Worm (Caenorhabditis elegans) whole organism, young adult: Measurements from ENCODE around the gene ZK930.6.

Experiments
- B0261.1 ChIP-seq: sonication (generic microtip); optimal IDR thresholded peaks from 2 replicates; lab custom pipeline; 2016; ENCODE audit warnings: mild to moderate bottlenecking, missing genetic modification characterization, moderate library complexity, missing compliant biosample characterization
- F39B2.1 ChIP-seq: fragments of 200-800 bp; sonication (Bioruptor generic); IDR thresholded peaks from 2 replicates; pipeline ENCODE4 v1.3.6; 2022; ENCODE audit warnings: missing genetic modification reagents, missing genetic modification characterization, missing compliant biosample characterization
- F49E8.2 ChIP-seq: sonication (generic microtip); optimal IDR thresholded peaks from 3 replicates; lab custom pipeline; 2017; ENCODE audit warnings: missing genetic modification characterization, mild to moderate bottlenecking, missing compliant biosample characterization, antibody characterized with exemption, moderate library complexity; ENCODE audit not compliant: insufficient read depth
- F52B5.7 ChIP-seq: sonication (generic microtip); optimal IDR thresholded peaks from 2 replicates; lab custom pipeline; 2016; ENCODE audit warnings: mild to moderate bottlenecking, missing genetic modification characterization, missing compliant biosample characterization
- F55B11.4 ChIP-seq: sonication (generic microtip); optimal IDR thresholded peaks from 2 replicates; lab custom pipeline; 2016; ENCODE audit warnings: missing compliant biosample characterization, missing genetic modification characterization, borderline replicate concordance; ENCODE audit not compliant: insufficient read depth
- F57C9.4 ChIP-seq: sonication (generic microtip); optimal IDR thresholded peaks from 2 replicates; lab custom pipeline; 2017; ENCODE audit warnings: mild to moderate bottlenecking, missing genetic modification characterization, missing compliant biosample characterization
- T07F8.4 ChIP-seq: sonication (generic microtip); optimal IDR thresholded peaks from 2 replicates; lab custom pipeline; 2016; ENCODE audit warnings: mild to moderate bottlenecking, missing genetic modification characterization, moderate library complexity, missing compliant biosample characterization
- Y67H2A.10 ChIP-seq: fragments of 200-800 bp; sonication (Bioruptor generic); conservative IDR thresholded peaks from 2 replicates; pipeline ENCODE4 v1.3.6; 2022; ENCODE audit warnings: missing genetic modification reagents, missing genetic modification characterization, missing compliant biosample characterization
- atf-7 ChIP-seq: sonication (generic microtip); optimal IDR thresholded peaks from 2 replicates; lab custom pipeline; 2017; ENCODE audit warnings: mild to moderate bottlenecking, missing genetic modification characterization, missing compliant biosample characterization
- bed-1 ChIP-seq: fragments of 200-800 bp; sonication (Bioruptor generic); IDR thresholded peaks from 2 replicates; pipeline ENCODE4 v1.3.6; 2022; ENCODE audit warnings: missing genetic modification reagents, missing genetic modification characterization, missing compliant biosample characterization
- bed-2 ChIP-seq: fragments of 200-800 bp; sonication (Bioruptor generic); IDR thresholded peaks from 2 replicates; pipeline ENCODE4 v1.3.6; 2022; ENCODE audit warnings: missing genetic modification reagents, missing genetic modification characterization, missing compliant biosample characterization
- cebp-2 ChIP-seq: fragments of 200-800 bp; sonication (Bioruptor generic); IDR thresholded peaks from 2 replicates; pipeline ENCODE4 v1.3.6; 2022; ENCODE audit warnings: missing genetic modification characterization, missing compliant biosample characterization
- ceh-100 ChIP-seq: fragments of 200-800 bp; sonication (Bioruptor generic); IDR thresholded peaks from 2 replicates; pipeline ENCODE4 v1.3.6; 2022; ENCODE audit warnings: missing genetic modification reagents, missing genetic modification characterization, missing compliant biosample characterization
- ceh-27 ChIP-seq: fragments of 200-800 bp; sonication (Bioruptor generic); optimal IDR thresholded peaks from 2 replicates; lab custom pipeline; 2018; ENCODE audit warnings: mild to moderate bottlenecking, missing genetic modification characterization, moderate library complexity, missing compliant biosample characterization
- ceh-91 ChIP-seq: fragments of 200-800 bp; sonication (Bioruptor generic); IDR thresholded peaks from 2 replicates; pipeline ENCODE4 v1.3.6; 2022; ENCODE audit warnings: missing genetic modification reagents, missing genetic modification characterization, missing compliant biosample characterization
- chd-7 ChIP-seq: sonication (generic microtip); optimal IDR thresholded peaks from 2 replicates; lab custom pipeline; 2016; ENCODE audit warnings: mild to moderate bottlenecking, missing genetic modification characterization, moderate library complexity, missing compliant biosample characterization
- die-1 ChIP-seq: sonication (generic microtip); optimal IDR thresholded peaks from 2 replicates; lab custom pipeline; 2016; ENCODE audit warnings: missing genotype, mild to moderate bottlenecking, missing genetic modification characterization, missing compliant biosample characterization
- dpff-1 ChIP-seq: sonication (generic microtip); optimal IDR thresholded peaks from 2 replicates; lab custom pipeline; 2017; ENCODE audit warnings: mild to moderate bottlenecking, missing genetic modification characterization, missing compliant biosample characterization
- egl-44 ChIP-seq: fragments of 200-800 bp; sonication (Bioruptor generic); IDR thresholded peaks from 2 replicates; pipeline ENCODE4 v1.3.6; 2022; ENCODE audit warnings: missing genetic modification reagents, missing genetic modification characterization, missing compliant biosample characterization
- ets-4 ChIP-seq: fragments of 200-800 bp; sonication (Bioruptor generic); optimal IDR thresholded peaks from 2 replicates; lab custom pipeline; 2018; ENCODE audit warnings: mild to moderate bottlenecking, missing genetic modification characterization, missing compliant biosample characterization
- fkh-3 ChIP-seq: sonication (generic microtip); optimal IDR thresholded peaks from 2 replicates; lab custom pipeline; 2016; ENCODE audit warnings: mild to moderate bottlenecking, missing genetic modification characterization, missing compliant biosample characterization
- hlh-12 ChIP-seq: sonication (generic microtip); optimal IDR thresholded peaks from 2 replicates; lab custom pipeline; 2016; ENCODE audit warnings: missing genetic modification characterization, missing compliant biosample characterization
- hlh-26 ChIP-seq: fragments of 200-800 bp; sonication (Bioruptor generic); conservative IDR thresholded peaks from 2 replicates; pipeline ENCODE4 v1.3.6; 2022; ENCODE audit warnings: missing genetic modification reagents, missing genetic modification characterization, missing compliant biosample characterization
- hsf-1 ChIP-seq: fragments of 200-800 bp; sonication (Bioruptor generic); IDR thresholded peaks from 2 replicates; pipeline ENCODE4 v1.3.6; 2022; ENCODE audit warnings: missing genetic modification reagents, missing genetic modification characterization, missing compliant biosample characterization
- let-526 ChIP-seq: fragments of 200-800 bp; sonication (Bioruptor generic); IDR thresholded peaks from 2 replicates; pipeline ENCODE4 v1.3.6; 2022; ENCODE audit warnings: missing genetic modification reagents, missing genetic modification characterization, missing compliant biosample characterization
- let-607 ChIP-seq, 2 experiments: fragments of 200-800 bp in 1 of 2; sonication (Bioruptor generic) in 1 of 2; sonication (generic microtip) in 1 of 2; optimal IDR thresholded peaks; 2 replicates each; lab custom pipeline; 2016 to 2018; ENCODE audit warnings: mild to moderate bottlenecking in 2 of 2, missing compliant biosample characterization in 2 of 2, missing genetic modification characterization in 2 of 2, moderate library complexity in 2 of 2, missing genotype in 1 of 2
- lin-54 ChIP-seq: fragments of 200-800 bp; sonication (Bioruptor generic); optimal IDR thresholded peaks from 2 replicates; lab custom pipeline; 2018; ENCODE audit warnings: mild to moderate bottlenecking, missing genetic modification characterization, missing compliant biosample characterization
- lsl-1 ChIP-seq: fragments of 200-800 bp; sonication (Bioruptor generic); optimal IDR thresholded peaks from 2 replicates; lab custom pipeline; 2018; ENCODE audit warnings: mild to moderate bottlenecking, missing genetic modification characterization, moderate library complexity, missing compliant biosample characterization
- lsy-27 ChIP-seq: sonication (generic microtip); optimal IDR thresholded peaks from 2 replicates; lab custom pipeline; 2017; ENCODE audit warnings: missing genetic modification characterization, mild to moderate bottlenecking, missing compliant biosample characterization, antibody characterized with exemption, missing genotype, borderline replicate concordance; ENCODE audit not compliant: insufficient read depth
- madf-3 ChIP-seq: fragments of 200-800 bp; sonication (Bioruptor generic); IDR thresholded peaks from 2 replicates; pipeline ENCODE4 v1.3.6; 2022; ENCODE audit warnings: missing genetic modification reagents, missing genetic modification characterization, missing compliant biosample characterization
- madf-8 ChIP-seq: fragments of 200-800 bp; sonication (Bioruptor generic); conservative IDR thresholded peaks from 2 replicates; pipeline ENCODE4 v1.3.6; 2022; ENCODE audit warnings: missing genetic modification reagents, missing genetic modification characterization, missing compliant biosample characterization
- mel-28 ChIP-seq: sonication (generic microtip); optimal IDR thresholded peaks from 2 replicates; lab custom pipeline; 2016; ENCODE audit warnings: borderline replicate concordance, mild to moderate bottlenecking, missing genetic modification characterization, missing compliant biosample characterization
- nfya-2 ChIP-seq: fragments of 200-800 bp; sonication (Bioruptor generic); IDR thresholded peaks from 2 replicates; pipeline ENCODE4 v1.3.6; 2022; ENCODE audit warnings: missing genetic modification reagents, missing genetic modification characterization, missing compliant biosample characterization
- nhr-179 ChIP-seq: sonication (generic microtip); optimal IDR thresholded peaks from 2 replicates; lab custom pipeline; 2016; ENCODE audit warnings: mild to moderate bottlenecking, missing genetic modification characterization, missing compliant biosample characterization
- pha-4 ChIP-seq: fragments of 150-350 bp; sonication (generic microtip); optimal IDR thresholded peaks from 2 replicates; lab custom pipeline; 2014; ENCODE audit warnings: missing biosample characterization, missing genetic modification reagents, missing genetic modification characterization
- rcor-1 ChIP-seq: fragments of 200-800 bp; sonication (Bioruptor generic); IDR thresholded peaks from 2 replicates; pipeline ENCODE4 v1.3.6; 2022; ENCODE audit warnings: missing genetic modification reagents, missing genetic modification characterization, missing compliant biosample characterization
- repo-1 ChIP-seq: sonication (generic microtip); optimal IDR thresholded peaks from 2 replicates; lab custom pipeline; 2017; ENCODE audit warnings: mild to moderate bottlenecking, missing genetic modification characterization, missing compliant biosample characterization
- sdz-38 ChIP-seq: sonication (generic microtip); optimal IDR thresholded peaks from 2 replicates; lab custom pipeline; 2016; ENCODE audit warnings: missing genotype, missing genetic modification characterization, missing compliant biosample characterization
- snpc-1.1 ChIP-seq: sonication (generic microtip); optimal IDR thresholded peaks from 2 replicates; lab custom pipeline; 2017; ENCODE audit warnings: missing genetic modification characterization, mild to moderate bottlenecking, missing compliant biosample characterization, antibody characterized with exemption, moderate library complexity, missing genotype, missing genetic modification reagents; ENCODE audit not compliant: insufficient read depth
- snpc-1.3 ChIP-seq: sonication (generic microtip); optimal IDR thresholded peaks from 2 replicates; lab custom pipeline; 2017; ENCODE audit warnings: missing genetic modification characterization, mild to moderate bottlenecking, missing compliant biosample characterization, antibody characterized with exemption, moderate library complexity, missing genotype, missing genetic modification reagents; ENCODE audit not compliant: insufficient read depth
- snpc-3.4 ChIP-seq: sonication (generic microtip); optimal IDR thresholded peaks from 2 replicates; lab custom pipeline; 2017; ENCODE audit warnings: missing genetic modification characterization, mild to moderate bottlenecking, missing compliant biosample characterization, antibody characterized with exemption, moderate library complexity, missing genotype, missing genetic modification reagents
- tlf-1 ChIP-seq: fragments of 200-800 bp; sonication (Bioruptor generic); optimal IDR thresholded peaks from 2 replicates; lab custom pipeline; 2018; ENCODE audit warnings: mild to moderate bottlenecking, missing genetic modification characterization, missing compliant biosample characterization
- unc-62 ChIP-seq: fragments of 150-350 bp; optimal IDR thresholded peaks from 2 replicates; lab custom pipeline; 2014; ENCODE audit warnings: missing biosample characterization, missing genetic modification reagents, missing genetic modification characterization
- zim-3 ChIP-seq: sonication (generic microtip); optimal IDR thresholded peaks from 2 replicates; lab custom pipeline; 2017; ENCODE audit warnings: mild to moderate bottlenecking, missing genetic modification characterization, moderate library complexity, missing compliant biosample characterization
- ztf-25 ChIP-seq: fragments of 200-800 bp; sonication (Bioruptor generic); IDR thresholded peaks from 2 replicates; pipeline ENCODE4 v1.3.6; 2022; ENCODE audit warnings: missing genetic modification reagents, missing genetic modification characterization, missing compliant biosample characterization
- ztf-26 ChIP-seq: sonication (generic microtip); optimal IDR thresholded peaks from 2 replicates; lab custom pipeline; 2017; ENCODE audit warnings: missing genetic modification characterization, missing compliant biosample characterization
- ztf-6 ChIP-seq: fragments of 200-800 bp; sonication (Bioruptor generic); IDR thresholded peaks from 2 replicates; pipeline ENCODE4 v1.3.6; 2022; ENCODE audit warnings: missing genetic modification reagents, missing genetic modification characterization, missing compliant biosample characterization

The ZK930.6 gene

DNA sequence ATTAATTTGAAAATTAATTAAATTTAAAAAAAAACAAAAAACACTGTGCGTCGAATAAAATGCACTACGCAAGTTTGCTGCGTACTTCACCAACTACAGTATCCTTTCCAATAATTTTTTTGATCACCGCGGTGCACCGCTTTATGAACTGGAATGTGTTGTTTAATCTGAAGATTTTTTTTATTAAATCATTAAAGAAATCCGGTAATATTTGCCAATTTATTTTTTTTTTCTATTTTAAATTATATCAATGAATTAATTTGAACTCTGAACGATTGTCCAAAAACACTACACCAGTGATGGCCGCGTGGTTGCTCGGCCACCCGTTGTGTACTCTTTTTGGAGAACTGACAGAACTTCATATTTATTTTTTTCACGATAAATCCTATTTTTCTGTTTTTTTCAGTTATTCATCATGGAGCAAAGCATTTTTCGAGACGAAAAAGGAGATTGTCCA, 23.1 kb upstream of the ZK930.6 start, which contains the start of gene K12D12.5 (continued):
- TF ChIP-seq hlh-12: no peak
- no peak for TF ChIP-seq lsy-27 (tag; lab: Kevin White, UChicago)
- no peak for TF ChIP-seq F52B5.7 (tag; lab: Kevin White, UChicago)
- no peak for TF ChIP-seq snpc-1.1
- TF ChIP-seq mel-28 (tag; lab: Kevin White, UChicago): no peak
- TF ChIP-seq sdz-38 (tag; lab: Kevin White, UChicago): no peak
- peak; percentile 92 for TF ChIP-seq lsl-1 (GFP tag; lab: Kevin White, UChicago)
- no peak for TF ChIP-seq atf-7 (tag; lab: Kevin White, UChicago)
- no peak for TF ChIP-seq snpc-3.4 (tag; lab: Kevin White, UChicago)
- TF ChIP-seq rcor-1 (GFP tag; lab: Robert Waterston, UW): 0 out of 2 replicates have a peak, but pooled peaks have one; percentile 24
- TF ChIP-seq let-526 (GFP tag; lab: Robert Waterston, UW): no peak
- TF ChIP-seq fkh-3: no peak
- 0 out of 2 replicates have a peak, but pooled peaks have one; percentile 17 for TF ChIP-seq cebp-2 (GFP tag; lab: Robert Waterston, UW)
- TF ChIP-seq tlf-1: no peak
- peak; percentile 67 for TF ChIP-seq bed-2 (GFP tag; lab: Robert Waterston, UW)
- peak; percentile 66; the same call in 1 of the 2 replicates for TF ChIP-seq ztf-25 (GFP tag; lab: Robert Waterston, UW)
- no peak for TF ChIP-seq repo-1
- TF ChIP-seq F39B2.1 (GFP tag; lab: Robert Waterston, UW): no peak
- no peak for TF ChIP-seq ets-4
- no peak for TF ChIP-seq hlh-26 (GFP tag; lab: Robert Waterston, UW)
- TF ChIP-seq snpc-1.3: peak; percentile 1
- TF ChIP-seq let-607 (tag; optimal IDR thresholded peaks at IDR 0.05; lab: Kevin White, UChicago): no peak
- no peak for TF ChIP-seq zim-3
- no peak for TF ChIP-seq nfya-2 (GFP tag; lab: Robert Waterston, UW)
- TF ChIP-seq bed-1 (GFP tag; lab: Robert Waterston, UW): no peak
- TF ChIP-seq dpff-1: no peak
- peak; percentile 56 for TF ChIP-seq lin-54
- TF ChIP-seq ztf-6 (GFP tag; lab: Robert Waterston, UW): no peak
- no peak for TF ChIP-seq T07F8.4
- TF ChIP-seq unc-62: no peak
- no peak for TF ChIP-seq pha-4 (tag; lab: Kevin White, UChicago)
- no peak for TF ChIP-seq chd-7
- no peak for TF ChIP-seq nhr-179 (tag; lab: Kevin White, UChicago)
- TF ChIP-seq die-1 (tag; lab: Kevin White, UChicago): no peak
- TF ChIP-seq Y67H2A.10 (GFP tag; lab: Robert Waterston, UW): no peak
- TF ChIP-seq madf-3: 0 out of 2 replicates have a peak, but pooled peaks have one; percentile 30
- no peak for TF ChIP-seq ceh-27 (GFP tag; lab: Kevin White, UChicago)
- TF ChIP-seq ceh-91 (GFP tag; lab: Robert Waterston, UW): 0 out of 2 replicates have a peak, but pooled peaks have one; percentile 56
- peak; percentile 40 for TF ChIP-seq F49E8.2 (tag; lab: Kevin White, UChicago)
- no peak for TF ChIP-seq ztf-26 (tag; lab: Kevin White, UChicago)
- TF ChIP-seq madf-8 (GFP tag; lab: Robert Waterston, UW): peak; percentile 62
- no peak; the same call in 1 of the 2 replicates for TF ChIP-seq ceh-100 (GFP tag; lab: Robert Waterston, UW)
- no peak for TF ChIP-seq B0261.1 (tag; lab: Kevin White, UChicago)
- no peak for TF ChIP-seq hsf-1 (GFP tag; lab: Robert Waterston, UW)
- TF ChIP-seq F57C9.4 (tag; lab: Kevin White, UChicago): no peak
- TF ChIP-seq F55B11.4: no peak
- TF ChIP-seq egl-44 (GFP tag; lab: Robert Waterston, UW): no peak
